Worm (Caenorhabditis elegans) whole organism, L1 larva: ENCODE data around the gene B0457.6.

Experiments
- C16A3.4 ChIP-seq: fragments of 150-350 bp; optimal IDR thresholded peaks from 2 replicates; lab custom pipeline; 2014; ENCODE audit warnings: missing biosample characterization, missing genetic modification characterization
- C34B4.2 ChIP-seq: sonication (generic microtip); optimal IDR thresholded peaks from 2 replicates; lab custom pipeline; 2017; ENCODE audit warnings: mild to moderate bottlenecking, missing genetic modification characterization, missing compliant biosample characterization
- F16B12.6 ChIP-seq: fragments of 150-350 bp; optimal IDR thresholded peaks from 2 replicates; lab custom pipeline; 2014; ENCODE audit warnings: missing biosample characterization, missing genetic modification characterization
- alr-1 ChIP-seq: fragments of 200-800 bp; sonication (Bioruptor generic); optimal IDR thresholded peaks from 2 replicates; lab custom pipeline; 2018; ENCODE audit warnings: borderline replicate concordance, mild to moderate bottlenecking, missing genetic modification characterization, missing compliant biosample characterization
- aly-2 ChIP-seq: fragments of 150-350 bp; optimal IDR thresholded peaks from 2 replicates; lab custom pipeline; 2014; ENCODE audit warnings: missing biosample characterization, missing genetic modification characterization
- ceh-8 ChIP-seq: fragments of 200-800 bp; sonication (Bioruptor generic); optimal IDR thresholded peaks from 2 replicates; lab custom pipeline; 2018; ENCODE audit warnings: mild to moderate bottlenecking, missing genetic modification characterization, moderate library complexity, missing compliant biosample characterization
- ceh-88 ChIP-seq: fragments of 200-800 bp; sonication (Bioruptor generic); IDR thresholded peaks from 2 replicates; pipeline ENCODE4 v1.3.6; 2022; ENCODE audit warnings: missing genetic modification characterization, missing compliant biosample characterization
- ces-1 ChIP-seq: fragments of 150-350 bp; optimal IDR thresholded peaks from 2 replicates; lab custom pipeline; 2014; ENCODE audit warnings: missing biosample characterization, missing genetic modification reagents, missing genetic modification characterization
- dsc-1 ChIP-seq: sonication (generic microtip); optimal IDR thresholded peaks from 2 replicates; lab custom pipeline; 2016; ENCODE audit warnings: mild to moderate bottlenecking, missing genetic modification characterization, missing compliant biosample characterization
- efl-3 ChIP-seq: fragments of 200-800 bp; sonication (Bioruptor generic); optimal IDR thresholded peaks from 2 replicates; lab custom pipeline; 2018; ENCODE audit warnings: mild to moderate bottlenecking, missing genetic modification characterization, missing compliant biosample characterization
- fos-1 ChIP-seq: fragments of 150-350 bp; optimal IDR thresholded peaks from 2 replicates; lab custom pipeline; 2014; ENCODE audit warnings: missing biosample characterization, missing genetic modification characterization
- grh-1 ChIP-seq: fragments of 200-800 bp; sonication (Bioruptor generic); IDR thresholded peaks from 2 replicates; pipeline ENCODE4 v1.3.6; 2022; ENCODE audit warnings: missing genetic modification reagents, missing genetic modification characterization, missing compliant biosample characterization
- hlh-17 ChIP-seq: fragments of 200-800 bp; sonication (Bioruptor generic); optimal IDR thresholded peaks from 2 replicates; lab custom pipeline; 2018; ENCODE audit warnings: missing genetic modification characterization, mild to moderate bottlenecking, missing compliant biosample characterization, moderate library complexity, borderline replicate concordance
- hlh-4 ChIP-seq: sonication (generic microtip); optimal IDR thresholded peaks from 2 replicates; lab custom pipeline; 2016; ENCODE audit warnings: mild to moderate bottlenecking, missing genetic modification characterization, missing compliant biosample characterization
- hpl-2 ChIP-seq: fragments of 150-350 bp; optimal IDR thresholded peaks from 2 replicates; lab custom pipeline; 2014; ENCODE audit warnings: missing biosample characterization, missing genetic modification reagents, missing genetic modification characterization
- irx-1 ChIP-seq: sonication (generic microtip); optimal IDR thresholded peaks from 2 replicates; lab custom pipeline; 2016; ENCODE audit warnings: missing genetic modification characterization, missing compliant biosample characterization
- jun-1 ChIP-seq: fragments of 150-350 bp; optimal IDR thresholded peaks from 2 replicates; lab custom pipeline; 2014; ENCODE audit warnings: missing biosample characterization, missing genetic modification reagents, missing genetic modification characterization
- lin-15B ChIP-seq: fragments of 150-350 bp; sonication (generic microtip); optimal IDR thresholded peaks from 3 replicates; lab custom pipeline; 2014; ENCODE audit warnings: missing biosample characterization, missing genetic modification characterization
- lin-35 ChIP-seq, 2 experiments: fragments of 150-350 bp; optimal IDR thresholded peaks; 2 replicates each; lab custom pipeline; 2014; ENCODE audit warnings: missing biosample characterization in 2 of 2, missing genetic modification characterization in 2 of 2, missing genetic modification reagents in 2 of 2
- lin-39 ChIP-seq: fragments of 150-350 bp; optimal IDR thresholded peaks from 2 replicates; lab custom pipeline; 2014; ENCODE audit warnings: missing biosample characterization, missing genetic modification reagents, missing genetic modification characterization
- lir-3 ChIP-seq: sonication (generic microtip); optimal IDR thresholded peaks from 2 replicates; lab custom pipeline; 2016; ENCODE audit warnings: mild to moderate bottlenecking, missing genetic modification characterization, moderate library complexity, missing compliant biosample characterization; ENCODE audit not compliant: poor library complexity
- nhr-19 ChIP-seq: fragments of 200-800 bp; sonication (Bioruptor generic); conservative IDR thresholded peaks from 2 replicates; pipeline ENCODE4 v1.3.6; 2022; ENCODE audit warnings: missing genetic modification characterization, missing compliant biosample characterization
- nhr-47 ChIP-seq: sonication (generic microtip); optimal IDR thresholded peaks from 2 replicates; lab custom pipeline; 2016; ENCODE audit warnings: mild to moderate bottlenecking, missing genetic modification characterization, moderate library complexity, missing compliant biosample characterization
- nhr-76 ChIP-seq: sonication (generic microtip); optimal IDR thresholded peaks from 2 replicates; lab custom pipeline; 2017; ENCODE audit warnings: missing biosample characterization, missing genetic modification characterization
- nhr-77 ChIP-seq: fragments of 150-350 bp; optimal IDR thresholded peaks from 2 replicates; lab custom pipeline; 2014; ENCODE audit warnings: missing biosample characterization, missing genetic modification characterization
- nhr-85 ChIP-seq: sonication (generic microtip); peaks from one replicate; lab custom pipeline; 2016; ENCODE audit warnings: missing genetic modification characterization, inconsistent platforms, missing compliant biosample characterization
- pag-3 ChIP-seq: sonication (generic microtip); optimal IDR thresholded peaks from 2 replicates; lab custom pipeline; 2017; ENCODE audit warnings: missing genetic modification characterization, mild to moderate bottlenecking, missing compliant biosample characterization, antibody characterized with exemption, borderline replicate concordance; ENCODE audit not compliant: insufficient read depth
- skn-1 ChIP-seq: fragments of 150-350 bp; optimal IDR thresholded peaks from 2 replicates; lab custom pipeline; 2014; ENCODE audit warnings: missing biosample characterization, missing genetic modification characterization
- snpc-4 ChIP-seq: fragments of 150-350 bp; optimal IDR thresholded peaks from 2 replicates; lab custom pipeline; 2014; ENCODE audit warnings: missing biosample characterization, missing genetic modification characterization
- sox-4 ChIP-seq: sonication (generic microtip); optimal IDR thresholded peaks from 2 replicates; lab custom pipeline; 2016; ENCODE audit warnings: missing genetic modification characterization, missing compliant biosample characterization
- tbx-2 ChIP-seq: sonication (generic microtip); optimal IDR thresholded peaks from 2 replicates; lab custom pipeline; 2016; ENCODE audit warnings: missing genetic modification characterization, missing compliant biosample characterization
- tlp-1 ChIP-seq: fragments of 150-350 bp; optimal IDR thresholded peaks from 2 replicates; lab custom pipeline; 2014; ENCODE audit warnings: missing biosample characterization, missing genetic modification characterization
- unc-130 ChIP-seq: fragments of 150-350 bp; optimal IDR thresholded peaks from 2 replicates; lab custom pipeline; 2017; ENCODE audit warnings: missing biosample characterization, missing genetic modification characterization, inconsistent platforms
- unc-86 ChIP-seq: sonication (generic microtip); optimal IDR thresholded peaks from 2 replicates; lab custom pipeline; 2016; ENCODE audit warnings: missing genetic modification characterization, missing compliant biosample characterization
- vab-15 ChIP-seq: sonication (generic microtip); optimal IDR thresholded peaks from 2 replicates; lab custom pipeline; 2017; ENCODE audit warnings: missing genotype, mild to moderate bottlenecking, missing genetic modification characterization, missing compliant biosample characterization
- ztf-11 ChIP-seq, 2 experiments: sonication (generic microtip); optimal IDR thresholded peaks; 2 replicates each; lab custom pipeline; 2016 to 2017; ENCODE audit warnings: missing genetic modification characterization in 2 of 2, missing biosample characterization in 1 of 2, missing compliant biosample characterization in 1 of 2
- ztf-4 ChIP-seq: fragments of 150-350 bp; optimal IDR thresholded peaks from 2 replicates; lab custom pipeline; 2014; ENCODE audit warnings: missing biosample characterization, missing genetic modification characterization

B0457.6 gene

DNA sequence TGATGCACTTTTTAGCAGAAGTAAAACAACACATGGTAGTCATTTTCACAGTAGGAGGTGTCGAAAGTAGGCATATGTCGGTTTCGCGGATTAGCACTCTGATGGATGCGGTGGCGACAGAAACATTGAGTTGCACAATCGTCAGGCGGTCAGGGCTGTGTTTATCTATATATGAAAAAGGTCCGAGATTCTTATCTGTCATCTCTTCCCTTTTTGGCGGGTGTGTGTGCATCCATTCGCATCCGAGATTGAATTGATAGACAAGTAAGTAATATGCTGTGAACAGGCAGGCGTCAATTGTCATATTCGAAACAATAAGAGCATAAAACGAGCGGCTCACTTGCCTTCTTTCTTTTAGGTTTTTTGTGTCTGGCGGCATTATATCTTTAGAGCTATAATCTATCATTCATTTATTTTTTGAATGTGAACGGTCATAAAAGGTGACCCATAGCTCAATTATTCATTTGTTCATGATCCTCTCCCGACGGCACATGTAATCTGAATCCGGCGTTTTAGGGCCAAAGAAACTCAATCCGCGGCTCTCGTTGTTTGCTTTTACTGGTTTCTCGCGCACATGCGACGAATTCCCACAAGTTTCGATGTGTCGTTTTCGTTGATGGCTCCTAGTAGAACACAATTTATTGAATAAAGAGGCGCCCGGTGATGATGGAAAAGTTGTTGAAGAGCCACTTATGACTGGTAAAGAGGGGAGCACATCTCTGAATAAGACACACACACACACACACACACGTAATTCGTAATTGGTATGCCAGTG, 23.5 kb upstream of the B0457.6 start:
- no peak for TF ChIP-seq nhr-85
- no peak for TF ChIP-seq lin-39 (tag; lab: Kevin White, UChicago)
- TF ChIP-seq efl-3 (GFP tag; lab: Kevin White, UChicago), result no peak
- no peak for TF ChIP-seq ztf-11 (tag; optimal IDR thresholded peaks at IDR 0.05; lab: Kevin White, UChicago)
- TF ChIP-seq nhr-77 (tag; lab: Kevin White, UChicago), result no peak
- no peak for TF ChIP-seq unc-130 (tag; lab: Kevin White, UChicago)
- no peak for TF ChIP-seq unc-86 (tag; lab: Kevin White, UChicago)
- no peak for TF ChIP-seq sox-4 (tag; lab: Kevin White, UChicago)
- no peak for TF ChIP-seq hpl-2
- TF ChIP-seq lir-3, result no peak
- no peak for TF ChIP-seq hlh-4 (tag; lab: Kevin White, UChicago)
- no peak for TF ChIP-seq ceh-88 (GFP tag; lab: Robert Waterston, UW)
- TF ChIP-seq irx-1 (tag; lab: Kevin White, UChicago), result no peak
- TF ChIP-seq aly-2, result no peak
- TF ChIP-seq tbx-2, result no peak
- no peak for TF ChIP-seq skn-1 (tag; lab: Kevin White, UChicago)
- TF ChIP-seq ztf-4 (tag; lab: Kevin White, UChicago), result no peak
- TF ChIP-seq nhr-19 (GFP tag; lab: Robert Waterston, UW), result no peak

DNA sequence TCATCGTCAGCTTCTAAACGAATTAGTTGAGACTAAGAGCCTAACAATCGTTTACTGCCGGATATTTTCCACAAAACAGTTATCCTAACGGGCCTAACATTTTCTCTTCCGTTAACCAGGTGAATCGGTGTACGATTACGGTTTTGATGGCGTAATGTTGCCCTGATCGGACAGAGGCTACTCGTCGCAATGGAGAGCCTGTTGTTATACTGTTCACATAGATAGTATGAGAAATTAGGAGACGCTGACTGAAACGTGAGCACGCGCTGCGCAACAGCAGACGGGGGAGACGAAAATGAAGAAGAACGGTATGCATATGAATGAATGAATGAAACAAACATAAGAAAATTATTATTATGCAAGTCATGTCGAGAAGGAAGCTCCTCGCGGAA, 22.9 kb upstream of the B0457.6 start:
- TF ChIP-seq sox-4 (tag; lab: Kevin White, UChicago) (no peak), lin-15B (tag; lab: Kevin White, UChicago) (no peak), lin-35 (GFP tag; optimal IDR thresholded peaks at IDR 0.05; lab: Kevin White, UChicago) (no peak), tlp-1 (tag; lab: Kevin White, UChicago) (no peak)

DNA sequence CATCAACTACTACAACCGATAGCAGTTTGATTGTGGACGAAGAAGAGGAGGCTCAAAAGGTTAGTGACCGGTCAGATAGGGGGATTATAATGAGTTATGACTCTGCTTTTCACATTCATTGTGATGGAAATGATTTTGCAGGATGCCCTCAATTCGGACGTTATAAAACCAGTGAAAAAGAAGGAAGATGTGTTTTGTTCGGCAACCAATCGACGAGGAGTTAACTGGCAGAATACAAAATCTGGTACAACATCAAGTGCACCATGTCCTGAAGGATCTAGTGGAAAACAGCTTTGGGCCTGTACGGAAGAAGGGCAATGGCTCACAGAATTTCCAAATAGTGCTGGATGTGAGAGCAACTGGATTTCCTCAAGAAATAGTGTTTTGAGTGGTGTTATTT, 18.4 kb upstream of the B0457.6 start:
- TF ChIP-seq fos-1, result no peak
- no peak for TF ChIP-seq vab-15 (tag; lab: Kevin White, UChicago)
- TF ChIP-seq pag-3 (tag; lab: Kevin White, UChicago), result no peak
- no peak for TF ChIP-seq snpc-4
- TF ChIP-seq hlh-17 (GFP tag; lab: Kevin White, UChicago), result no peak
- no peak for TF ChIP-seq grh-1 (GFP tag; lab: Robert Waterston, UW)
- TF ChIP-seq alr-1 (tag; lab: Kevin White, UChicago), result no peak
- TF ChIP-seq hlh-4 (tag; lab: Kevin White, UChicago), result no peak

DNA sequence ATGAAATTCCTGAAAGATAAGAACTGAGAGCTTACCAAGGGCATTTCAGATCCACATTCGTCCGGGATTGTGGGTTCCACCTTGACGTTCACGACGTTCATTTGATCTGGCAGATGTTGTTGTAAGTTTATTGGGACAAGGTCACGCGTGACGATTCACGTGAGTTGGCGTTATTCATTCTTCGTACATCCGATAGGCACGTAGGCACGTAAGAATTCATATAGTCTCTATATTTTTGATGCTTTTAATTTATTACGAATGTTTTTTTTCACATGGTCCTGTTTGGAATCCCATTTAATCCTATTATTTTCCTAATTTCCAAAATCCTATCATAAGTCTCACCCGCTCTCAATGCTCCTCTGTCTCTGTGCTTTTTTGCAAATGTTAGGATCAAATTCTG, 10.3 kb upstream of the B0457.6 start, which contains the start of gene B0457.4:
B0457.4 (minus strand) TSS at position 101 of the 400 bp plus-strand sequence.
- TF ChIP-seq ceh-8 (GFP tag; lab: Kevin White, UChicago) (no peak), nhr-76 (tag; lab: Kevin White, UChicago) (no peak), ces-1 (GFP tag; lab: Kevin White, UChicago) (no peak), jun-1 (tag; lab: Kevin White, UChicago) (no peak), dsc-1 (no peak), aly-2 (no peak), C34B4.2 (tag; lab: Kevin White, UChicago) (no peak), nhr-47 (tag; lab: Kevin White, UChicago) (no peak), C16A3.4 (tag; lab: Kevin White, UChicago) (no peak), F16B12.6 (tag; lab: Kevin White, UChicago) (no peak)
